Worm (Caenorhabditis elegans): ENCODE results near the gene cal-4.

The cal-4 gene

ce11 chrIV:10576624-10577023 lies 55.4 kb downstream of the cal-4 start:
- TF ChIP-seq nhr-12 (tag; optimal IDR thresholded peaks at IDR 0.05): no peak
- peak; percentile 72 for TF ChIP-seq ham-2 (GFP tag; optimal IDR thresholded peaks at IDR 0.05)
- no peak for TF ChIP-seq nhr-76 (tag; optimal IDR thresholded peaks at IDR 0.05)
- peak; percentile 31 for TF ChIP-seq elt-3 (tag; optimal IDR thresholded peaks at IDR 0.05)
- no peak for TF ChIP-seq mab-5 (tag; optimal IDR thresholded peaks at IDR 0.05)
- TF ChIP-seq elt-1 (tag; optimal IDR thresholded peaks at IDR 0.05; ENCODE audit: borderline replicate concordance, insufficient read depth): peak; percentile 27

ce11 chrIV:10577600-10577999 lies 56.4 kb downstream of the cal-4 start:
- TF ChIP-seq ceh-83 (GFP tag; optimal IDR thresholded peaks at IDR 0.05): no peak
- no peak for TF ChIP-seq mls-2 (tag; optimal IDR thresholded peaks at IDR 0.05)
- no peak for TF ChIP-seq sptf-1 (tag; optimal IDR thresholded peaks at IDR 0.05)
- TF ChIP-seq nhr-2 (tag; optimal IDR thresholded peaks at IDR 0.05): no peak
- no peak for TF ChIP-seq nhr-12 (tag; optimal IDR thresholded peaks at IDR 0.05)
- TF ChIP-seq ceh-43 (GFP tag; optimal IDR thresholded peaks at IDR 0.05): no peak
- no peak for TF ChIP-seq M03D4.4 (tag; optimal IDR thresholded peaks at IDR 0.05)
- no peak for TF ChIP-seq unc-62 (GFP tag; optimal IDR thresholded peaks at IDR 0.05)

- TF ChIP-seq zip-8 (tag; optimal IDR thresholded peaks at IDR 0.05): no peak
- TF ChIP-seq ces-1 (GFP tag; optimal IDR thresholded peaks at IDR 0.05): peak; percentile 5
Measured at ce11 chrIV:10578367-10578766, 57.2 kb downstream of the cal-4 start, which contains the start of gene lgc-43. Gene lgc-43, plus strand, starts transcription at chrIV:10578667.

Data from whole organism, mixed stage, embryonic.